Worm (Caenorhabditis elegans) whole organism, young adult: ENCODE data around the gene oac-37.

Experiments
- F52B5.7 ChIP-seq: sonication (generic microtip); optimal IDR thresholded peaks from 2 replicates; lab custom pipeline; 2016; ENCODE audit warnings: mild to moderate bottlenecking, missing genetic modification characterization, missing compliant biosample characterization
- him-1 ChIP-seq: sonication (generic microtip); optimal IDR thresholded peaks from 2 replicates; lab custom pipeline; 2016; ENCODE audit warnings: missing genotype, missing genetic modification reagents, missing genetic modification characterization, missing compliant biosample characterization
- snpc-4 ChIP-seq, 5 experiments: fragments of 150-350 bp in 1 of 5; sonication (generic microtip) in 4 of 5; optimal IDR thresholded peaks; 2 replicates each; lab custom pipeline; 2014 to 2018; ENCODE audit warnings: missing genetic modification characterization in 5 of 5, missing biosample characterization in 3 of 5, antibody characterized with exemption in 2 of 5, mild to moderate bottlenecking in 2 of 5, missing compliant biosample characterization in 2 of 5, missing genotype in 2 of 5, moderate library complexity in 2 of 5, missing genetic modification reagents in 1 of 5

DNA sequence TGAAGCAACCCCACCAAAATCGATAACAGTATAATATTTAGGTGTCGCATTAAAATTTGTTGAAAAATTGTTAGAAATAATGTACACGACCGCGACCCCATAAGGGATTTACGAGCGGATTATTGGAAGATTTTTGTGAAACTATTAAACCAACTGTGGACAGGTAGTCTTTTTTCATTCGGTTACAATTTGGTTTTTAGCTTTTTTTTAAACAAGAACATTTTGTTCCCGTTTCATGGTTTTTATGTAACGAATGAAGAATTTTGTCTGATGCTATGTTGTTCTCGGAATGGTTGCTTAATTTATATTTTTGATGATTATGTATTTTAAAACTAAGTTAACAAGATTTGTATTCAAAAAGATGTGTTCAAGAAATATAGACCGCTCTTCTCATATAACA is 30.7 kb downstream of the oac-37 start, which contains the start of gene R05A10.3:
- TF ChIP-seq snpc-4 (GFP tag; optimal IDR thresholded peaks at IDR 0.05; lab: Kevin White, UChicago) (no peak), snpc-4 (tag; optimal IDR thresholded peaks at IDR 0.05; lab: Kevin White, UChicago) (no peak), him-1 (no peak), F52B5.7 (no peak)
